Worm (Caenorhabditis elegans) whole organism, L4 larva: ENCODE measurements around the gene F22F7.12.

ENCODE experiments used
- F37D6.2 ChIP-seq: sonication (generic microtip); optimal IDR thresholded peaks from 2 replicates; lab custom pipeline; 2016; ENCODE audit warnings: mild to moderate bottlenecking, missing genetic modification characterization, missing compliant biosample characterization
- F49E8.2 ChIP-seq: sonication (generic microtip); optimal IDR thresholded peaks from 2 replicates; lab custom pipeline; 2016; ENCODE audit warnings: missing compliant biosample characterization, mild to moderate bottlenecking, missing genetic modification characterization, borderline replicate concordance
- T26A8.4 ChIP-seq: fragments of 200-800 bp; sonication (Bioruptor generic); IDR thresholded peaks from 2 replicates; pipeline ENCODE4 v1.3.6; 2022; ENCODE audit warnings: missing genetic modification characterization, missing compliant biosample characterization
- Y5F2A.4 ChIP-seq: fragments of 200-800 bp; sonication (Bioruptor generic); optimal IDR thresholded peaks from 2 replicates; lab custom pipeline; 2018; ENCODE audit warnings: mild to moderate bottlenecking, missing genetic modification characterization, missing compliant biosample characterization
- ZK337.2 ChIP-seq: fragments of 200-800 bp; sonication (Bioruptor generic); IDR thresholded peaks from 2 replicates; pipeline ENCODE4 v1.3.6; 2022; ENCODE audit warnings: missing genetic modification reagents, missing genetic modification characterization, missing compliant biosample characterization
- ZK546.5 ChIP-seq, 2 experiments: sonication (generic microtip); optimal IDR thresholded peaks; 2 replicates each; lab custom pipeline; 2017; ENCODE audit warnings: missing biosample characterization in 2 of 2, missing genetic modification characterization in 2 of 2
- aha-1 ChIP-seq: fragments of 150-350 bp; peaks from one replicate; lab custom pipeline; 2014; ENCODE audit warnings: missing biosample characterization, missing genetic modification characterization
- attf-4 ChIP-seq: sonication (generic microtip); optimal IDR thresholded peaks from 3 replicates; lab custom pipeline; 2017; ENCODE audit warnings: missing biosample characterization, missing genetic modification characterization
- ceh-32 ChIP-seq: sonication (generic microtip); optimal IDR thresholded peaks from 2 replicates; lab custom pipeline; 2016; ENCODE audit warnings: mild to moderate bottlenecking, missing genetic modification characterization, missing compliant biosample characterization; ENCODE audit not compliant: poor library complexity
- ces-1 ChIP-seq: fragments of 150-350 bp; sonication (generic microtip); optimal IDR thresholded peaks from 4 replicates; lab custom pipeline; 2014; ENCODE audit warnings: missing biosample characterization, missing genetic modification reagents, missing genetic modification characterization
- daf-12 ChIP-seq: fragments of 150-350 bp; optimal IDR thresholded peaks from 2 replicates; lab custom pipeline; 2014; ENCODE audit warnings: missing biosample characterization, missing genetic modification reagents, missing genetic modification characterization
- dmd-6 ChIP-seq: fragments of 200-800 bp; sonication (Bioruptor generic); IDR thresholded peaks from 2 replicates; pipeline ENCODE4 v1.3.6; 2022; ENCODE audit warnings: missing genetic modification reagents, missing genetic modification characterization, missing compliant biosample characterization
- dmd-9 ChIP-seq: fragments of 200-800 bp; sonication (Bioruptor generic); IDR thresholded peaks from 2 replicates; pipeline ENCODE4 v1.3.6; 2022; ENCODE audit warnings: missing genetic modification reagents, missing genetic modification characterization, missing compliant biosample characterization
- duxl-1 ChIP-seq: sonication (generic microtip); optimal IDR thresholded peaks from 2 replicates; lab custom pipeline; 2016; ENCODE audit warnings: mild to moderate bottlenecking, missing genetic modification characterization, moderate library complexity, missing compliant biosample characterization; ENCODE audit not compliant: poor library complexity
- dve-1 ChIP-seq: sonication (generic microtip); optimal IDR thresholded peaks from 2 replicates; lab custom pipeline; 2017; ENCODE audit warnings: antibody characterized with exemption, mild to moderate bottlenecking, missing genetic modification characterization, missing compliant biosample characterization; ENCODE audit not compliant: insufficient read depth
- egl-43 ChIP-seq: fragments of 200-800 bp; sonication (Bioruptor generic); IDR thresholded peaks from 2 replicates; pipeline ENCODE4 v1.3.6; 2022; ENCODE audit warnings: missing genetic modification reagents, missing genetic modification characterization, missing compliant biosample characterization
- fos-1 ChIP-seq: fragments of 150-350 bp; optimal IDR thresholded peaks from 2 replicates; lab custom pipeline; 2014; ENCODE audit warnings: missing biosample characterization, missing genetic modification characterization
- hif-1 ChIP-seq, 2 experiments: sonication (generic microtip); optimal IDR thresholded peaks; 2 replicates each; lab custom pipeline; 2016 to 2017; ENCODE audit warnings: missing compliant biosample characterization in 2 of 2, missing genetic modification characterization in 2 of 2, missing genetic modification reagents in 2 of 2, missing genotype in 2 of 2, mild to moderate bottlenecking in 1 of 2
- hlh-11 ChIP-seq: fragments of 200-800 bp; sonication (Bioruptor generic); optimal IDR thresholded peaks from 2 replicates; lab custom pipeline; 2018; ENCODE audit warnings: mild to moderate bottlenecking, missing genetic modification characterization, missing compliant biosample characterization
- hmg-1.1 ChIP-seq: fragments of 200-800 bp; sonication (Bioruptor generic); IDR thresholded peaks from 2 replicates; pipeline ENCODE4 v1.3.6; 2022; ENCODE audit warnings: missing genetic modification reagents, missing genetic modification characterization, missing compliant biosample characterization
- lin-29 ChIP-seq: fragments of 200-800 bp; sonication (Bioruptor generic); IDR thresholded peaks from 2 replicates; pipeline ENCODE4 v1.3.6; 2022; ENCODE audit warnings: missing genetic modification reagents, missing genetic modification characterization, missing compliant biosample characterization
- lin-38 ChIP-seq: fragments of 200-800 bp; sonication (Bioruptor generic); IDR thresholded peaks from 2 replicates; pipeline ENCODE4 v1.3.6; 2022; ENCODE audit warnings: missing genetic modification reagents, missing genetic modification characterization, missing compliant biosample characterization
- lin-39 ChIP-seq: fragments of 150-350 bp; optimal IDR thresholded peaks from 2 replicates; lab custom pipeline; 2014; ENCODE audit warnings: missing biosample characterization, missing genetic modification reagents, missing genetic modification characterization
- lsy-2 ChIP-seq, 2 experiments: fragments of 150-350 bp in 1 of 2; sonication (generic microtip) in 1 of 2; optimal IDR thresholded peaks; 2 replicates each; lab custom pipeline; 2014 to 2017; ENCODE audit warnings: missing biosample characterization in 2 of 2, missing genetic modification characterization in 2 of 2
- madf-9 ChIP-seq: fragments of 200-800 bp; sonication (Bioruptor generic); conservative IDR thresholded peaks from 2 replicates; pipeline ENCODE4 v1.3.6; 2022; ENCODE audit warnings: missing genetic modification reagents, missing genetic modification characterization, missing compliant biosample characterization
- mdl-1 ChIP-seq, 2 experiments: fragments of 150-350 bp in 1 of 2; sonication (generic microtip) in 1 of 2; optimal IDR thresholded peaks; 2 replicates each; lab custom pipeline; 2014 to 2017; ENCODE audit warnings: missing biosample characterization in 2 of 2, missing genetic modification characterization in 2 of 2
- mdt-29 ChIP-seq: fragments of 200-800 bp; sonication (Bioruptor generic); IDR thresholded peaks from 2 replicates; pipeline ENCODE4 v1.3.6; 2022; ENCODE audit warnings: missing genetic modification reagents, missing genetic modification characterization, missing compliant biosample characterization
- mep-1 ChIP-seq: fragments of 150-350 bp; sonication (generic microtip); optimal IDR thresholded peaks from 3 replicates; lab custom pipeline; 2014; ENCODE audit warnings: missing biosample characterization, missing genetic modification characterization
- mes-2 ChIP-seq: sonication (generic microtip); optimal IDR thresholded peaks from 2 replicates; lab custom pipeline; 2016; ENCODE audit warnings: missing genotype, mild to moderate bottlenecking, missing genetic modification characterization, missing compliant biosample characterization; ENCODE audit not compliant: poor library complexity, severe bottlenecking
- mxl-3 ChIP-seq: fragments of 200-800 bp; sonication (Bioruptor generic); optimal IDR thresholded peaks from 2 replicates; lab custom pipeline; 2018; ENCODE audit warnings: mild to moderate bottlenecking, missing genetic modification characterization, missing compliant biosample characterization
- nhr-10 ChIP-seq: fragments of 150-350 bp; optimal IDR thresholded peaks from 2 replicates; lab custom pipeline; 2014; ENCODE audit warnings: missing biosample characterization, missing genetic modification characterization
- nhr-102 ChIP-seq: sonication (generic microtip); optimal IDR thresholded peaks from 2 replicates; lab custom pipeline; 2016; ENCODE audit warnings: mild to moderate bottlenecking, missing genetic modification characterization, moderate library complexity, missing compliant biosample characterization
- nhr-28 ChIP-seq: fragments of 150-350 bp; optimal IDR thresholded peaks from 2 replicates; lab custom pipeline; 2014; ENCODE audit warnings: missing biosample characterization, missing genetic modification characterization
- nhr-41 ChIP-seq: fragments of 200-800 bp; sonication (Bioruptor generic); IDR thresholded peaks from 2 replicates; pipeline ENCODE4 v1.3.6; 2022; ENCODE audit warnings: missing genetic modification reagents, missing genetic modification characterization, missing compliant biosample characterization
- set-16 ChIP-seq: fragments of 200-800 bp; sonication (Bioruptor generic); IDR thresholded peaks from 2 replicates; pipeline ENCODE4 v1.3.6; 2022; ENCODE audit warnings: missing genetic modification reagents, missing genetic modification characterization, missing compliant biosample characterization
- snpc-1.2 ChIP-seq: fragments of 200-800 bp; sonication (Bioruptor generic); IDR thresholded peaks from 2 replicates; pipeline ENCODE4 v1.3.6; 2022; ENCODE audit warnings: missing genetic modification reagents, missing genetic modification characterization, missing compliant biosample characterization
- spr-3 ChIP-seq: fragments of 200-800 bp; sonication (Bioruptor generic); optimal IDR thresholded peaks from 2 replicates; lab custom pipeline; 2018; ENCODE audit warnings: mild to moderate bottlenecking, missing genetic modification characterization, missing compliant biosample characterization
- tag-97 ChIP-seq: fragments of 200-800 bp; sonication (Bioruptor generic); IDR thresholded peaks from 2 replicates; pipeline ENCODE4 v1.3.6; 2022; ENCODE audit warnings: missing genetic modification characterization, missing compliant biosample characterization
- tra-1 ChIP-seq: fragments of 200-800 bp; sonication (Bioruptor generic); IDR thresholded peaks from 2 replicates; pipeline ENCODE4 v1.3.6; 2022; ENCODE audit warnings: missing genetic modification reagents, missing genetic modification characterization, missing compliant biosample characterization
- unc-130 ChIP-seq: sonication (generic microtip); optimal IDR thresholded peaks from 2 replicates; lab custom pipeline; 2016; ENCODE audit warnings: missing genetic modification reagents, missing genetic modification characterization, missing compliant biosample characterization
- unc-62 ChIP-seq, 3 experiments: fragments of 150-350 bp in 1 of 3; sonication (generic microtip); optimal IDR thresholded peaks in 2 of 3; peaks in 1 of 3; 1 replicate in 1 of 3; 2 replicates in 2 of 3; lab custom pipeline; 2014 to 2017; ENCODE audit warnings: missing biosample characterization in 3 of 3, missing genetic modification characterization in 3 of 3, missing genetic modification reagents in 3 of 3, missing genotype in 1 of 3
- zag-1 ChIP-seq: fragments of 150-350 bp; optimal IDR thresholded peaks from 2 replicates; lab custom pipeline; 2014; ENCODE audit warnings: missing biosample characterization, missing genetic modification characterization
- zfp-3 ChIP-seq: fragments of 200-800 bp; sonication (Bioruptor generic); conservative IDR thresholded peaks from 2 replicates; pipeline ENCODE4 v1.3.6; 2022; ENCODE audit warnings: missing genetic modification reagents, missing genetic modification characterization, missing compliant biosample characterization
- ztf-11 ChIP-seq: fragments of 150-350 bp; optimal IDR thresholded peaks from 2 replicates; lab custom pipeline; 2014; ENCODE audit warnings: missing biosample characterization, missing genetic modification characterization

F22F7.12 gene

ce11 chrV:2133512-2133911 is 10.8 kb downstream of the F22F7.12 start (continued):
- TF ChIP-seq spr-3 (GFP tag; lab: Kevin White, UChicago) (no peak), fos-1 (tag; lab: Kevin White, UChicago) (no peak), attf-4 (tag; lab: Kevin White, UChicago) (no peak), mxl-3 (GFP tag; lab: Kevin White, UChicago) (peak; percentile 11), nhr-41 (GFP tag; lab: Robert Waterston, UW) (no peak), unc-62 (GFP tag; optimal IDR thresholded peaks at IDR 0.05 in 1 of 2; lab: Kevin White, UChicago) (no peak), unc-62 (tag; optimal IDR thresholded peaks at IDR 0.05; lab: Kevin White, UChicago) (no peak), snpc-1.2 (GFP tag; lab: Robert Waterston, UW) (no peak), nhr-10 (tag; lab: Kevin White, UChicago) (no peak), Y5F2A.4 (no peak), mdl-1 (tag; optimal IDR thresholded peaks at IDR 0.05; lab: Kevin White, UChicago) (peak; percentile 71 to 93), lin-29 (GFP tag; lab: Robert Waterston, UW) (no peak), ZK546.5 (tag; optimal IDR thresholded peaks at IDR 0.05; lab: Kevin White, UChicago) (no peak), zag-1 (tag; lab: Kevin White, UChicago) (no peak), F37D6.2 (tag; lab: Kevin White, UChicago) (peak; percentile 63), ces-1 (GFP tag; lab: Kevin White, UChicago) (peak; percentile 2), madf-9 (GFP tag; lab: Robert Waterston, UW) (no peak), mdt-29 (GFP tag; lab: Robert Waterston, UW) (no peak), tra-1 (0 out of 2 replicates have a peak, but pooled peaks have one; percentile 32), ceh-32 (tag; lab: Kevin White, UChicago) (no peak)

- TF ChIP-seq set-16 (GFP tag; lab: Robert Waterston, UW): peak; percentile 31; the same call in 1 of the 2 replicates
- no peak for TF ChIP-seq unc-130 (GFP tag; lab: Kevin White, UChicago)
- TF ChIP-seq ZK546.5 (tag; optimal IDR thresholded peaks at IDR 0.05; lab: Kevin White, UChicago): no peak
- peak; percentile 65; the same call in 1 of the 2 replicates for TF ChIP-seq egl-43 (GFP tag; lab: Robert Waterston, UW)
- no peak for TF ChIP-seq fos-1 (tag; lab: Kevin White, UChicago)
- TF ChIP-seq Y5F2A.4: no peak
- TF ChIP-seq aha-1 (tag; lab: Kevin White, UChicago): no peak
- TF ChIP-seq ztf-11 (tag; lab: Kevin White, UChicago): no peak
- TF ChIP-seq lsy-2 (tag; optimal IDR thresholded peaks at IDR 0.05; lab: Kevin White, UChicago): no peak
- TF ChIP-seq daf-12 (tag; lab: Kevin White, UChicago): no peak
- TF ChIP-seq lin-39 (tag; lab: Kevin White, UChicago): no peak
Observed at ce11 chrV:2132675-2133074, 11.6 kb downstream of the F22F7.12 start.

- TF ChIP-seq lsy-2 (tag; optimal IDR thresholded peaks at IDR 0.05; lab: Kevin White, UChicago): peak in 1 of 2 experiments; percentile 73
- TF ChIP-seq tag-97: no peak
- peak; percentile 34 for TF ChIP-seq hlh-11 (tag; lab: Kevin White, UChicago)
- peak; percentile 25 for TF ChIP-seq F49E8.2 (tag; lab: Kevin White, UChicago)
- peak in 1 of 2 experiments; percentile 88 for TF ChIP-seq unc-62 (GFP tag; optimal IDR thresholded peaks at IDR 0.05 in 1 of 2; lab: Kevin White, UChicago)
- TF ChIP-seq unc-62 (tag; optimal IDR thresholded peaks at IDR 0.05; lab: Kevin White, UChicago): no peak
- TF ChIP-seq hmg-1.1 (GFP tag; lab: Robert Waterston, UW): no peak
- peak; percentile 58 for TF ChIP-seq duxl-1 (tag; lab: Kevin White, UChicago)
- peak; percentile 97 for TF ChIP-seq mes-2
- peak; percentile 7 for TF ChIP-seq nhr-28
- TF ChIP-seq mep-1 (tag; lab: Kevin White, UChicago): peak; percentile 10
- TF ChIP-seq dve-1 (tag; lab: Kevin White, UChicago): peak; percentile 20
- TF ChIP-seq dmd-6 (GFP tag; lab: Robert Waterston, UW): peak; percentile 48
- no peak for TF ChIP-seq ces-1 (GFP tag; lab: Kevin White, UChicago)
- peak; percentile 64 for TF ChIP-seq lin-38 (GFP tag; lab: Robert Waterston, UW)
- TF ChIP-seq nhr-102: no peak
- TF ChIP-seq T26A8.4 (GFP tag; lab: Robert Waterston, UW): peak; percentile 56; the same call in 1 of the 2 replicates
- TF ChIP-seq snpc-1.2 (GFP tag; lab: Robert Waterston, UW): no peak
- no peak for TF ChIP-seq nhr-10 (tag; lab: Kevin White, UChicago)
- TF ChIP-seq madf-9 (GFP tag; lab: Robert Waterston, UW): 0 out of 2 replicates have a peak, but pooled peaks have one; percentile 26
- peak in 1 of 2 experiments; percentile 78 for TF ChIP-seq hif-1 (tag; optimal IDR thresholded peaks at IDR 0.05; lab: Kevin White, UChicago)
- TF ChIP-seq dmd-9 (GFP tag; lab: Robert Waterston, UW): peak; percentile 78
- peak; percentile 78 for TF ChIP-seq ZK337.2
- 0 out of 2 replicates have a peak, but pooled peaks have one; percentile 25 for TF ChIP-seq zfp-3 (GFP tag; lab: Robert Waterston, UW)
Observed at ce11 chrV:2126996-2127585, 17.2 kb downstream of the F22F7.12 start, which contains the start of gene ldp-1. Gene ldp-1, plus strand, starts transcription at chrV:2127535.
